Worm (Caenorhabditis elegans): ENCODE results near the gene ceh-20.

ceh-20 gene

ce11 chrIII:7029105-7029504 is 49.4 kb downstream of the ceh-20 start, which contains the start of gene cyk-1:
Gene cyk-1 (minus strand): TSS chrIII:7029205.
- TF ChIP-seq C34F6.9 (tag; optimal IDR thresholded peaks at IDR 0.05) (no peak), fos-1 (tag; optimal IDR thresholded peaks at IDR 0.05) (no peak), nhr-77 (tag; optimal IDR thresholded peaks at IDR 0.05) (no peak)

- TF ChIP-seq zag-1 (tag; optimal IDR thresholded peaks at IDR 0.05), result no peak
- TF ChIP-seq unc-55 (GFP tag; optimal IDR thresholded peaks at IDR 0.05), result peak; percentile 62
- TF ChIP-seq crh-2 (tag; optimal IDR thresholded peaks at IDR 0.05), result peak; percentile 43
- peak; percentile 19 for TF ChIP-seq C34F6.9 (tag; optimal IDR thresholded peaks at IDR 0.05)
- peak; percentile 27 for TF ChIP-seq lin-13 (GFP tag; optimal IDR thresholded peaks at IDR 0.05)
- peak; percentile 38 for TF ChIP-seq F13H6.1 (tag; optimal IDR thresholded peaks at IDR 0.05)
- TF ChIP-seq sem-4 (tag; optimal IDR thresholded peaks at IDR 0.05), result no peak
- TF ChIP-seq sma-9 (GFP tag; optimal IDR thresholded peaks at IDR 0.05), result peak; percentile 49
- TF ChIP-seq sma-9 (tag; optimal IDR thresholded peaks at IDR 0.05), result no peak
- TF ChIP-seq sma-3 (GFP tag; optimal IDR thresholded peaks at IDR 0.05), result peak; percentile 18
- TF ChIP-seq nhr-129 (tag; optimal IDR thresholded peaks at IDR 0.05), result peak; percentile 62
- TF ChIP-seq nhr-77 (tag; optimal IDR thresholded peaks at IDR 0.05), result no peak
- TF ChIP-seq gmeb-1 (tag; optimal IDR thresholded peaks at IDR 0.05), result peak; percentile 27
- TF ChIP-seq skn-1 (tag; optimal IDR thresholded peaks at IDR 0.05), result no peak
- TF ChIP-seq snpc-4 (tag; optimal IDR thresholded peaks at IDR 0.05), result peak; percentile 94
- peak in 1 of 2 experiments; percentile 52 for TF ChIP-seq lsy-2 (tag; optimal IDR thresholded peaks at IDR 0.05)
Measured at ce11 chrIII:7030044-7030804, 50.5 kb downstream of the ceh-20 start.
